Fruit fly (Drosophila melanogaster) whole organism, embryonic: ENCODE data around the gene CG42399.

Experiments
- Abd-B ChIP-seq: fragments of 200-800 bp; sonication (Bioruptor generic); optimal IDR thresholded peaks from 2 replicates; lab custom pipeline; 2018; ENCODE audit warnings: missing biosample characterization, mild to moderate bottlenecking, missing genetic modification characterization, moderate library complexity
- B-H2 ChIP-seq: fragments of 200-800 bp; sonication (Bioruptor generic); optimal IDR thresholded peaks from 2 replicates; lab custom pipeline; 2018; ENCODE audit warnings: missing biosample characterization, mild to moderate bottlenecking, missing genetic modification characterization
- BEAF-32 ChIP-seq: fragments of 200-800 bp; sonication (Bioruptor generic); optimal IDR thresholded peaks from 3 replicates; lab custom pipeline; 2017; ENCODE audit warnings: missing biosample characterization, missing genetic modification characterization, mild to moderate bottlenecking, moderate library complexity, missing genetic modification reagents
- CG10209 ChIP-seq: fragments of 200-800 bp; sonication (Bioruptor generic); optimal IDR thresholded peaks from 3 replicates; lab custom pipeline; 2017; ENCODE audit warnings: missing biosample characterization, mild to moderate bottlenecking, missing genetic modification characterization, missing genetic modification reagents
- CG10267 ChIP-seq: fragments of 200-800 bp; sonication (Bioruptor generic); optimal IDR thresholded peaks from 2 replicates; lab custom pipeline; 2018; ENCODE audit warnings: missing biosample characterization, mild to moderate bottlenecking, missing genetic modification characterization, moderate library complexity
- CG11560 ChIP-seq: fragments of 200-800 bp; sonication (Bioruptor generic); IDR thresholded peaks from 3 replicates; pipeline ENCODE4 v1.3.6; 2022; ENCODE audit warnings: missing biosample characterization, missing genetic modification characterization
- CG13296 ChIP-seq: fragments of 200-800 bp; sonication (Bioruptor generic); optimal IDR thresholded peaks from 3 replicates; lab custom pipeline; 2018; ENCODE audit warnings: missing biosample characterization, mild to moderate bottlenecking, missing genetic modification characterization
- CG15514 ChIP-seq: fragments of 200-800 bp; sonication (Bioruptor generic); optimal IDR thresholded peaks from 3 replicates; lab custom pipeline; 2017; ENCODE audit warnings: missing biosample characterization, missing genetic modification characterization, mild to moderate bottlenecking, moderate library complexity, missing genetic modification reagents
- CG15601 ChIP-seq: fragments of 200-800 bp; sonication (Bioruptor generic); optimal IDR thresholded peaks from 3 replicates; lab custom pipeline; 2019; ENCODE audit warnings: missing biosample characterization, mild to moderate bottlenecking, missing genetic modification characterization, moderate library complexity
- CG1603 ChIP-seq: fragments of 200-800 bp; sonication (Bioruptor generic); optimal IDR thresholded peaks from 2 replicates; lab custom pipeline; 2019; ENCODE audit warnings: missing biosample characterization, mild to moderate bottlenecking, missing genetic modification characterization, moderate library complexity
- CG17385 ChIP-seq: fragments of 200-800 bp; sonication (Bioruptor generic); optimal IDR thresholded peaks from 3 replicates; lab custom pipeline; 2018; ENCODE audit warnings: missing biosample characterization, mild to moderate bottlenecking, missing genetic modification characterization
- CG2120 ChIP-seq: fragments of 200-800 bp; sonication (Bioruptor generic); optimal IDR thresholded peaks from 3 replicates; lab custom pipeline; 2016; ENCODE audit warnings: missing biosample characterization, missing genetic modification characterization
- CG2712 ChIP-seq: fragments of 200-800 bp; optimal IDR thresholded peaks from 3 replicates; lab custom pipeline; 2019; ENCODE audit warnings: missing biosample characterization, mild to moderate bottlenecking, missing genetic modification characterization, moderate library complexity
- CG30020 ChIP-seq: fragments of 200-800 bp; optimal IDR thresholded peaks from 2 replicates; lab custom pipeline; 2019; ENCODE audit warnings: missing biosample characterization, mild to moderate bottlenecking, missing genetic modification characterization, moderate library complexity
- CG7839 ChIP-seq: fragments of 200-800 bp; sonication (Bioruptor generic); optimal IDR thresholded peaks from 3 replicates; lab custom pipeline; 2018; ENCODE audit warnings: missing biosample characterization, mild to moderate bottlenecking, missing genetic modification characterization, moderate library complexity
- CG8290 ChIP-seq, 3 experiments: fragments of 200-800 bp; sonication (Bioruptor generic); optimal IDR thresholded peaks; 2 replicates each; lab custom pipeline; 2016 to 2019; ENCODE audit warnings: missing biosample characterization in 3 of 3, missing genetic modification characterization in 3 of 3, mild to moderate bottlenecking in 2 of 3, moderate library complexity in 1 of 3
- CG8924 ChIP-seq: fragments of 200-800 bp; optimal IDR thresholded peaks from 3 replicates; lab custom pipeline; 2019; ENCODE audit warnings: missing biosample characterization, mild to moderate bottlenecking, missing genetic modification characterization, moderate library complexity
- CHES-1-like ChIP-seq: fragments of 200-800 bp; sonication (Bioruptor generic); optimal IDR thresholded peaks from 2 replicates; lab custom pipeline; 2016; ENCODE audit warnings: missing biosample characterization, missing genetic modification characterization
- D ChIP-seq, 2 experiments: fragments of 200-800 bp in 1 of 2; fragments of >200 bp in 1 of 2; sonication (Bioruptor generic) in 1 of 2; optimal IDR thresholded peaks; 2 replicates in 1 of 2; 3 replicates in 1 of 2; lab custom pipeline; 2017; ENCODE audit warnings: mild to moderate bottlenecking in 1 of 2, missing biosample characterization in 1 of 2, missing genetic modification characterization in 1 of 2, missing genetic modification reagents in 1 of 2
- Fer1 ChIP-seq: fragments of 200-800 bp; sonication (Bioruptor generic); optimal IDR thresholded peaks from 2 replicates; lab custom pipeline; 2017; ENCODE audit warnings: missing biosample characterization, mild to moderate bottlenecking, missing genetic modification characterization
- Gug ChIP-seq: fragments of 200-800 bp; sonication (Bioruptor generic); IDR thresholded peaks from 4 replicates; pipeline ENCODE4 v1.3.6; 2022; ENCODE audit warnings: missing biosample characterization, missing genetic modification characterization
- Lhr ChIP-seq: fragments of 200-800 bp; sonication (Bioruptor generic); optimal IDR thresholded peaks from 3 replicates; lab custom pipeline; 2017; ENCODE audit warnings: mild to moderate bottlenecking, missing biosample characterization, missing genetic modification reagents, missing genetic modification characterization
- MBD-R2 ChIP-seq: fragments of 200-800 bp; sonication (Bioruptor generic); IDR thresholded peaks from 2 replicates; pipeline ENCODE4 v1.3.6; 2022; ENCODE audit warnings: missing biosample characterization, missing genetic modification characterization
- MESR4 ChIP-seq: fragments of 200-800 bp; sonication (Bioruptor generic); optimal IDR thresholded peaks from 2 replicates; lab custom pipeline; 2018; ENCODE audit warnings: missing biosample characterization, mild to moderate bottlenecking, missing genetic modification characterization, moderate library complexity
- Med ChIP-seq: fragments of 200-800 bp; sonication (Bioruptor generic); peaks from one replicate; lab custom pipeline; 2016; ENCODE audit warnings: missing biosample characterization, missing genetic modification characterization, mild to moderate bottlenecking, inconsistent platforms, moderate library complexity
- Myb ChIP-seq: fragments of 200-800 bp; sonication (Bioruptor generic); optimal IDR thresholded peaks from 2 replicates; lab custom pipeline; 2016; ENCODE audit warnings: missing biosample characterization, missing genetic modification characterization
- NC2β ChIP-seq: fragments of 200-800 bp; sonication (Bioruptor generic); optimal IDR thresholded peaks from 2 replicates; lab custom pipeline; 2016; ENCODE audit warnings: missing biosample characterization, missing genetic modification characterization
- PHDP ChIP-seq: fragments of 200-800 bp; sonication (Bioruptor generic); optimal IDR thresholded peaks from 3 replicates; lab custom pipeline; 2018; ENCODE audit warnings: missing biosample characterization, mild to moderate bottlenecking, missing genetic modification characterization, moderate library complexity
- Sin3A ChIP-seq: fragments of >200 bp; optimal IDR thresholded peaks from 2 replicates; lab custom pipeline; 2018
- Sry-β ChIP-seq: fragments of 200-800 bp; sonication (Bioruptor generic); optimal IDR thresholded peaks from 2 replicates; lab custom pipeline; 2018; ENCODE audit warnings: missing biosample characterization, mild to moderate bottlenecking, missing genetic modification characterization, moderate library complexity
- Sry-δ ChIP-seq: fragments of 200-800 bp; sonication (Bioruptor generic); optimal IDR thresholded peaks from 2 replicates; lab custom pipeline; 2016; ENCODE audit warnings: missing biosample characterization, missing genetic modification characterization
- Stat92E ChIP-seq, 3 experiments: fragments of >200 bp in 2 of 3; fragments of 200-800 bp in 1 of 3; sonication (Bioruptor generic) in 1 of 3; optimal IDR thresholded peaks; 2 replicates each; lab custom pipeline; 2017 to 2019; ENCODE audit warnings: missing biosample characterization in 3 of 3, missing genetic modification characterization in 3 of 3, mild to moderate bottlenecking in 1 of 3, moderate library complexity in 1 of 3
- ap ChIP-seq: fragments of 200-800 bp; sonication (Bioruptor generic); IDR thresholded peaks from 2 replicates; pipeline ENCODE4 v1.3.6; 2022; ENCODE audit warnings: missing biosample characterization, missing genetic modification characterization
- chm ChIP-seq: fragments of 200-800 bp; sonication (Bioruptor generic); IDR thresholded peaks from 2 replicates; pipeline ENCODE4 v1.3.6; 2022; ENCODE audit warnings: missing biosample characterization, missing genetic modification characterization
- dpn ChIP-seq, 2 experiments: fragments of 200-800 bp; sonication (Bioruptor generic); optimal IDR thresholded peaks; 3 replicates each; lab custom pipeline; 2016; ENCODE audit warnings: missing biosample characterization in 2 of 2, missing genetic modification characterization in 2 of 2
- gfzf ChIP-seq: fragments of 200-800 bp; sonication (Bioruptor generic); optimal IDR thresholded peaks from 2 replicates; lab custom pipeline; 2016; ENCODE audit warnings: missing biosample characterization, mild to moderate bottlenecking, missing genetic modification characterization, moderate library complexity
- grau ChIP-seq: fragments of 200-800 bp; optimal IDR thresholded peaks from 3 replicates; lab custom pipeline; 2019; ENCODE audit warnings: missing biosample characterization, mild to moderate bottlenecking, missing genetic modification characterization, moderate library complexity
- gsb-n ChIP-seq: fragments of 200-800 bp; sonication (Bioruptor generic); optimal IDR thresholded peaks from 3 replicates; lab custom pipeline; 2018; ENCODE audit warnings: missing biosample characterization, mild to moderate bottlenecking, missing genetic modification characterization
- hkb ChIP-seq, 2 experiments: fragments of 200-800 bp in 1 of 2; fragments of >200 bp in 1 of 2; sonication (Bioruptor generic) in 1 of 2; IDR thresholded peaks in 1 of 2; optimal IDR thresholded peaks in 1 of 2; 2 replicates each; pipeline versions ENCODE4 v1.3.6 to Lab custom; 2017 to 2022; ENCODE audit warnings: missing biosample characterization in 1 of 2, missing genetic modification characterization in 1 of 2
- lilli ChIP-seq: fragments of 200-800 bp; sonication (Bioruptor generic); optimal IDR thresholded peaks from 3 replicates; lab custom pipeline; 2016; ENCODE audit warnings: missing biosample characterization, missing genetic modification characterization
- pho ChIP-seq: fragments of 200-800 bp; sonication (Bioruptor generic); optimal IDR thresholded peaks from 2 replicates; lab custom pipeline; 2016; ENCODE audit warnings: missing biosample characterization, missing genetic modification characterization
- phol ChIP-seq: fragments of 200-800 bp; sonication (Bioruptor generic); optimal IDR thresholded peaks from 3 replicates; lab custom pipeline; 2018; ENCODE audit warnings: missing biosample characterization, mild to moderate bottlenecking, missing genetic modification characterization, moderate library complexity
- sd ChIP-seq: fragments of 200-800 bp; sonication (Bioruptor generic); optimal IDR thresholded peaks from 3 replicates; lab custom pipeline; 2018; ENCODE audit warnings: missing biosample characterization, mild to moderate bottlenecking, missing genetic modification characterization, moderate library complexity
- sens ChIP-seq: fragments of 200-800 bp; sonication (Bioruptor generic); peaks from one replicate; lab custom pipeline; 2016; ENCODE audit warnings: missing biosample characterization, missing genetic modification characterization
- sqz ChIP-seq: fragments of 200-800 bp; sonication (Bioruptor generic); optimal IDR thresholded peaks from 3 replicates; lab custom pipeline; 2018; ENCODE audit warnings: missing biosample characterization, mild to moderate bottlenecking, missing genetic modification characterization
- unc-4 ChIP-seq: fragments of 200-800 bp; sonication (Bioruptor generic); IDR thresholded peaks from 2 replicates; pipeline ENCODE4 v1.3.6; 2022; ENCODE audit warnings: missing biosample characterization, missing genetic modification characterization; ENCODE audit not compliant: partially characterized antibody
- vfl ChIP-seq: fragments of 200-800 bp; sonication (Bioruptor generic); optimal IDR thresholded peaks from 2 replicates; lab custom pipeline; 2016; ENCODE audit warnings: missing biosample characterization, missing genetic modification characterization
- zen ChIP-seq: fragments of 200-800 bp; sonication (Bioruptor generic); optimal IDR thresholded peaks from 3 replicates; lab custom pipeline; 2018; ENCODE audit warnings: missing biosample characterization, mild to moderate bottlenecking, missing genetic modification characterization, moderate library complexity

Gene CG42399

DNA sequence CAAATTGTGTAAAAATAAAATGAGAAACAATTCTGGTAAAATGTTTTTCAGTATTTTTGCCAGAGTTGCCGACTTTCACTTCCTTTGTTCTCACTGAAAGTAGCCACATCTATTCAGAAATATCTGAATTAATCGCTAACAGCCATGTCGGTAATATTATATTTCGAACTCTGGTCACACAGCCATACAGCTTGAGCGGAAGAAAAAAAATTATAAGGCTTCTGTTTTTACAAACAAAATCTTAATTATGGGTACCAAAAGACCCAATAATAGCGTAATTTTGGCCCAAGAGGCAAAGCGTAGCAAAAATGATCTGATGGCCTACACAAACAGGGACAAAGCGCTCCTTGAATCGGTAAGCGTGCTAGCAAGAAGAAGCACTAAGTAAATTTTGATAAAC, 2.9 kb upstream of the CG42399 start, which contains the start of gene CG3436 (continued):
- TF ChIP-seq BEAF-32 (peak; percentile 71), hkb (optimal IDR thresholded peaks at IDR 0.05; lab: Kevin White, UChicago) (peak; percentile 42), hkb (GFP tag; IDR thresholded peaks at IDR 0.05; lab: Robert Waterston, UW) (no peak), phol (tag; lab: Kevin White, UChicago) (peak; percentile 52), zen (tag; lab: Kevin White, UChicago) (peak; percentile 9), Stat92E (GFP tag; optimal IDR thresholded peaks at IDR 0.05; lab: Kevin White, UChicago) (peak in 1 of 3 experiments; percentile 2), CG2120 (GFP tag; lab: Kevin White, UChicago) (peak; percentile 12), vfl (GFP tag; lab: Kevin White, UChicago) (no peak), CG15601 (tag; lab: Kevin White, UChicago) (peak; percentile 8), MESR4 (GFP tag; lab: Kevin White, UChicago) (peak; percentile 44), lilli (GFP tag; lab: Kevin White, UChicago) (peak; percentile 12), CG2712 (tag; lab: Kevin White, UChicago) (peak; percentile 41), NC2β (peak; percentile 12), CG17385 (GFP tag; lab: Kevin White, UChicago) (peak; percentile 95), Sry-β (peak; percentile 66), sens (GFP tag; lab: Kevin White, UChicago) (peak; percentile 67), Abd-B (GFP tag; lab: Kevin White, UChicago) (no peak), CG10209 (GFP tag; lab: Kevin White, UChicago) (no peak), CHES-1-like (GFP tag; lab: Kevin White, UChicago) (peak; percentile 40), Lhr (peak; percentile 52), CG13296 (GFP tag; lab: Kevin White, UChicago) (peak; percentile 20), gsb-n (tag; lab: Kevin White, UChicago) (no peak), CG10267 (peak; percentile 31), PHDP (tag; lab: Kevin White, UChicago) (peak; percentile 27), CG30020 (tag; lab: Kevin White, UChicago) (peak; percentile 55), CG8290 (GFP tag; optimal IDR thresholded peaks at IDR 0.05; lab: Kevin White, UChicago) (no peak), CG8290 (tag; optimal IDR thresholded peaks at IDR 0.05; lab: Kevin White, UChicago) (peak in 1 of 2 experiments; percentile 38), sd (tag; lab: Kevin White, UChicago) (peak; percentile 49), CG15514 (peak; percentile 73), Sin3A (lab: Kevin White, UChicago) (peak; percentile 44), B-H2 (GFP tag; lab: Kevin White, UChicago) (peak; percentile 47), ap (GFP tag; lab: Robert Waterston, UW) (no peak), Myb (GFP tag; lab: Kevin White, UChicago) (peak; percentile 48), MBD-R2 (GFP tag; lab: Robert Waterston, UW) (no peak), unc-4 (GFP tag; lab: Robert Waterston, UW) (no peak), gfzf (GFP tag; lab: Kevin White, UChicago) (peak; percentile 95), grau (peak; percentile 24)
- TF ChIP-seq, all 482 proteins: peak for 66

dm6 chr2L:155215-155712, 2.2 kb upstream of the CG42399 start, which contains the start of gene Pus10:
TSS of gene Pus10 (minus strand) at chr2L:155305.
- TF ChIP-seq dpn (GFP tag; optimal IDR thresholded peaks at IDR 0.05; lab: Kevin White, UChicago): peak in 1 of 2 experiments; percentile 0
- peak; percentile 40 for TF ChIP-seq Sry-δ
- peak; percentile 85 for TF ChIP-seq Med
- peak; percentile 95 for TF ChIP-seq CG10267
- TF ChIP-seq D (optimal IDR thresholded peaks at IDR 0.05; lab: Kevin White, UChicago): peak; percentile 83
- TF ChIP-seq D (GFP tag; optimal IDR thresholded peaks at IDR 0.05; lab: Kevin White, UChicago): no peak
- TF ChIP-seq CG8924 (tag; lab: Kevin White, UChicago): peak; percentile 65
- no peak for TF ChIP-seq CG11560 (tag; lab: Robert Waterston, UW)
- TF ChIP-seq Fer1: peak; percentile 29
- no peak for TF ChIP-seq Gug
- no peak for TF ChIP-seq CG7839
- peak; percentile 38 for TF ChIP-seq CHES-1-like (GFP tag; lab: Kevin White, UChicago)
- TF ChIP-seq sqz (GFP tag; lab: Kevin White, UChicago): peak; percentile 99
- peak; percentile 2 for TF ChIP-seq PHDP (tag; lab: Kevin White, UChicago)
- no peak for TF ChIP-seq pho (GFP tag; lab: Kevin White, UChicago)
- TF ChIP-seq chm (GFP tag; lab: Robert Waterston, UW): no peak
- TF ChIP-seq CG1603 (tag; lab: Kevin White, UChicago): peak; percentile 14
